Worm (Caenorhabditis elegans) whole organism, L3 larva: ENCODE data around the gene elo-2.

ENCODE experiments used
- ZK546.5 ChIP-seq: sonication (generic microtip); optimal IDR thresholded peaks from 2 replicates; lab custom pipeline; 2017; ENCODE audit warnings: missing biosample characterization, missing genetic modification characterization
- aly-2 ChIP-seq: fragments of 150-350 bp; optimal IDR thresholded peaks from 2 replicates; lab custom pipeline; 2014; ENCODE audit warnings: missing biosample characterization, missing genetic modification characterization
- ceh-16 ChIP-seq: sonication (generic microtip); optimal IDR thresholded peaks from 2 replicates; lab custom pipeline; 2017; ENCODE audit warnings: missing biosample characterization, missing genetic modification characterization
- ceh-28 ChIP-seq: fragments of 150-350 bp; optimal IDR thresholded peaks from 2 replicates; lab custom pipeline; 2014; ENCODE audit warnings: missing biosample characterization, missing genetic modification reagents, missing genetic modification characterization
- ceh-82 ChIP-seq: fragments of 150-350 bp; optimal IDR thresholded peaks from 2 replicates; lab custom pipeline; 2014; ENCODE audit warnings: missing biosample characterization, missing genetic modification characterization
- daf-12 ChIP-seq: fragments of 150-350 bp; optimal IDR thresholded peaks from 2 replicates; lab custom pipeline; 2014; ENCODE audit warnings: missing biosample characterization, missing genetic modification reagents, missing genetic modification characterization
- egl-27 ChIP-seq: sonication (generic microtip); optimal IDR thresholded peaks from 4 replicates; lab custom pipeline; 2017; ENCODE audit warnings: missing biosample characterization, missing genetic modification reagents, missing genetic modification characterization
- elt-2 ChIP-seq: sonication (generic microtip); optimal IDR thresholded peaks from 2 replicates; lab custom pipeline; 2016; ENCODE audit warnings: missing genetic modification reagents, mild to moderate bottlenecking, missing genetic modification characterization, missing compliant biosample characterization
- eor-1 ChIP-seq, 2 experiments: fragments of 150-350 bp; optimal IDR thresholded peaks; 2 replicates each; lab custom pipeline; 2014 to 2018; ENCODE audit warnings: missing biosample characterization in 2 of 2, missing genetic modification characterization in 2 of 2
- fkh-10 ChIP-seq: sonication (generic microtip); optimal IDR thresholded peaks from 2 replicates; lab custom pipeline; 2017; ENCODE audit warnings: missing biosample characterization, missing genetic modification reagents, missing genetic modification characterization
- fkh-2 ChIP-seq: fragments of 150-350 bp; optimal IDR thresholded peaks from 2 replicates; lab custom pipeline; 2014; ENCODE audit warnings: missing biosample characterization, missing genetic modification reagents, missing genetic modification characterization
- fos-1 ChIP-seq: fragments of 150-350 bp; optimal IDR thresholded peaks from 2 replicates; lab custom pipeline; 2014; ENCODE audit warnings: missing biosample characterization, missing genetic modification characterization
- hmg-11 ChIP-seq: sonication (generic microtip); optimal IDR thresholded peaks from 2 replicates; lab custom pipeline; 2016; ENCODE audit warnings: missing genetic modification characterization, missing compliant biosample characterization
- lin-15B ChIP-seq: fragments of 150-350 bp; optimal IDR thresholded peaks from 2 replicates; lab custom pipeline; 2014; ENCODE audit warnings: missing biosample characterization, missing genetic modification characterization
- lin-39 ChIP-seq: fragments of 150-350 bp; optimal IDR thresholded peaks from 2 replicates; lab custom pipeline; 2018; ENCODE audit warnings: missing biosample characterization, missing genetic modification reagents, missing genetic modification characterization
- mdl-1 ChIP-seq: fragments of 150-350 bp; optimal IDR thresholded peaks from 2 replicates; lab custom pipeline; 2014; ENCODE audit warnings: missing biosample characterization, missing genetic modification characterization
- mml-1 ChIP-seq: fragments of 150-350 bp; sonication (generic microtip); optimal IDR thresholded peaks from 3 replicates; lab custom pipeline; 2014; ENCODE audit warnings: missing biosample characterization, missing genetic modification characterization
- nfya-1 ChIP-seq: sonication (generic microtip); optimal IDR thresholded peaks from 2 replicates; lab custom pipeline; 2017; ENCODE audit warnings: missing genetic modification characterization, mild to moderate bottlenecking, missing compliant biosample characterization, antibody characterized with exemption, moderate library complexity; ENCODE audit not compliant: insufficient read depth
- nhr-11 ChIP-seq: fragments of 150-350 bp; optimal IDR thresholded peaks from 2 replicates; lab custom pipeline; 2014; ENCODE audit warnings: missing biosample characterization, missing genetic modification characterization
- nhr-12 ChIP-seq: fragments of 150-350 bp; optimal IDR thresholded peaks from 2 replicates; lab custom pipeline; 2014; ENCODE audit warnings: missing biosample characterization, missing genetic modification characterization
- nhr-23 ChIP-seq: fragments of 150-350 bp; optimal IDR thresholded peaks from 2 replicates; lab custom pipeline; 2014; ENCODE audit warnings: missing biosample characterization, missing genetic modification reagents, missing genetic modification characterization
- nhr-25 ChIP-seq: sonication (generic microtip); optimal IDR thresholded peaks from 2 replicates; lab custom pipeline; 2017; ENCODE audit warnings: missing biosample characterization, missing genetic modification characterization
- nhr-28 ChIP-seq: fragments of 150-350 bp; optimal IDR thresholded peaks from 2 replicates; lab custom pipeline; 2014; ENCODE audit warnings: missing biosample characterization, missing genetic modification characterization
- nhr-43 ChIP-seq: sonication (generic microtip); optimal IDR thresholded peaks from 2 replicates; lab custom pipeline; 2016; ENCODE audit warnings: mild to moderate bottlenecking, missing genetic modification characterization, missing compliant biosample characterization; ENCODE audit not compliant: poor library complexity, severe bottlenecking
- nhr-67 ChIP-seq: fragments of 150-350 bp; optimal IDR thresholded peaks from 2 replicates; lab custom pipeline; 2014; ENCODE audit warnings: missing biosample characterization, missing genetic modification characterization
- nhr-76 ChIP-seq: fragments of 150-350 bp; sonication (generic microtip); optimal IDR thresholded peaks from 5 replicates; lab custom pipeline; 2014; ENCODE audit warnings: missing biosample characterization, missing genetic modification characterization
- nhr-77 ChIP-seq: fragments of 150-350 bp; optimal IDR thresholded peaks from 2 replicates; lab custom pipeline; 2014; ENCODE audit warnings: missing biosample characterization, missing genetic modification characterization
- pha-4 ChIP-seq: fragments of 150-350 bp; optimal IDR thresholded peaks from 2 replicates; lab custom pipeline; 2014; ENCODE audit warnings: missing biosample characterization, missing genetic modification reagents, missing genetic modification characterization
- pqm-1 ChIP-seq: fragments of 150-350 bp; optimal IDR thresholded peaks from 2 replicates; lab custom pipeline; 2017; ENCODE audit warnings: missing biosample characterization, missing genetic modification characterization, inconsistent platforms
- sea-2 ChIP-seq: fragments of 150-350 bp; sonication (generic microtip); optimal IDR thresholded peaks from 4 replicates; lab custom pipeline; 2014; ENCODE audit warnings: missing biosample characterization, missing genetic modification reagents, missing genetic modification characterization
- skn-1 ChIP-seq: fragments of 150-350 bp; optimal IDR thresholded peaks from 2 replicates; lab custom pipeline; 2014; ENCODE audit warnings: missing biosample characterization, missing genetic modification characterization
- snpc-4 ChIP-seq: fragments of 150-350 bp; optimal IDR thresholded peaks from 2 replicates; lab custom pipeline; 2014; ENCODE audit warnings: missing biosample characterization, missing genetic modification characterization
- tbx-2 ChIP-seq: sonication (generic microtip); optimal IDR thresholded peaks from 2 replicates; lab custom pipeline; 2016; ENCODE audit warnings: mild to moderate bottlenecking, missing genetic modification characterization, missing compliant biosample characterization
- unc-62 ChIP-seq: fragments of 150-350 bp; sonication (generic microtip); optimal IDR thresholded peaks from 4 replicates; lab custom pipeline; 2014; ENCODE audit warnings: missing biosample characterization, missing genetic modification reagents, missing genetic modification characterization
- zag-1 ChIP-seq: fragments of 150-350 bp; optimal IDR thresholded peaks from 2 replicates; lab custom pipeline; 2014; ENCODE audit warnings: missing biosample characterization, missing genetic modification characterization
- ztf-11 ChIP-seq: fragments of 150-350 bp; optimal IDR thresholded peaks from 2 replicates; lab custom pipeline; 2014; ENCODE audit warnings: missing biosample characterization, missing genetic modification characterization
- ztf-4 ChIP-seq: fragments of 150-350 bp; optimal IDR thresholded peaks from 2 replicates; lab custom pipeline; 2014; ENCODE audit warnings: missing biosample characterization, missing genetic modification characterization

The elo-2 gene

ce11 chrIV:17465886-17466285 is 1.3 kb downstream of the elo-2 start, which contains the start of gene F11E6.6:
Gene F11E6.6 (minus strand): TSS chrIV:17465986.
- TF ChIP-seq fkh-2 (tag; lab: Kevin White, UChicago) = no peak
- TF ChIP-seq skn-1 = no peak
- peak; percentile 38 for TF ChIP-seq elt-2
- no peak for TF ChIP-seq nhr-12
- TF ChIP-seq pqm-1 (tag; lab: Kevin White, UChicago) = peak; percentile 21
- no peak for TF ChIP-seq tbx-2 (tag; lab: Kevin White, UChicago)
- TF ChIP-seq sea-2 (GFP tag; lab: Kevin White, UChicago) = no peak
- TF ChIP-seq mdl-1 (tag; lab: Kevin White, UChicago) = no peak
- no peak for TF ChIP-seq nhr-67 (tag; lab: Kevin White, UChicago)
- TF ChIP-seq pha-4 (tag; lab: Kevin White, UChicago) = peak; percentile 27
- no peak for TF ChIP-seq nhr-76 (tag; lab: Kevin White, UChicago)

- TF ChIP-seq ztf-11 (tag; lab: Kevin White, UChicago) (no peak), ceh-82 (no peak), pqm-1 (tag; lab: Kevin White, UChicago) (no peak), hmg-11 (tag; lab: Kevin White, UChicago) (no peak), ceh-28 (tag; lab: Kevin White, UChicago) (no peak)
These were observed 4.0 kb downstream of the elo-2 start, which contains the start of gene F11E6.10 for ce11 chrIV:17463108-17463608. Gene F11E6.10 (minus strand): TSS chrIV:17463158.

- TF ChIP-seq tbx-2 (tag; lab: Kevin White, UChicago) (no peak), elt-2 (peak; percentile 36), lin-39 (tag; lab: Kevin White, UChicago) (peak; percentile 45), unc-62 (no peak), lin-15B (peak; percentile 27), pha-4 (tag; lab: Kevin White, UChicago) (peak; percentile 92), nfya-1 (tag; lab: Kevin White, UChicago) (peak; percentile 65), nhr-23 (tag; lab: Kevin White, UChicago) (peak; percentile 18), egl-27 (tag; lab: Kevin White, UChicago) (no peak), nhr-25 (tag; lab: Kevin White, UChicago) (peak; percentile 10)
These were observed 5.9 kb downstream of the elo-2 start, which contains the start of gene rif-1.1 for ce11 chrIV:17461222-17461707. Gene rif-1.1 (minus strand): TSS chrIV:17461272.

ce11 chrIV:17453996-17454395 is 13.2 kb downstream of the elo-2 start:
- TF ChIP-seq fkh-10 (GFP tag; lab: Kevin White, UChicago) (no peak), lin-15B (no peak), fos-1 (tag; lab: Kevin White, UChicago) (no peak), mdl-1 (tag; lab: Kevin White, UChicago) (no peak), nhr-43 (tag; lab: Kevin White, UChicago) (no peak), mml-1 (no peak), ceh-16 (tag; lab: Kevin White, UChicago) (no peak), nhr-77 (tag; lab: Kevin White, UChicago) (no peak), eor-1 (tag; optimal IDR thresholded peaks at IDR 0.05; lab: Kevin White, UChicago) (no peak), daf-12 (tag; lab: Kevin White, UChicago) (no peak), nhr-11 (tag; lab: Kevin White, UChicago) (no peak), nhr-28 (no peak)

- TF ChIP-seq lin-39 (tag; lab: Kevin White, UChicago) (no peak), zag-1 (tag; lab: Kevin White, UChicago) (no peak), ZK546.5 (tag; lab: Kevin White, UChicago) (no peak), aly-2 (tag; lab: Kevin White, UChicago) (no peak), ceh-28 (tag; lab: Kevin White, UChicago) (no peak), nhr-23 (tag; lab: Kevin White, UChicago) (no peak), pha-4 (tag; lab: Kevin White, UChicago) (no peak), snpc-4 (no peak), mdl-1 (tag; lab: Kevin White, UChicago) (no peak), nhr-25 (tag; lab: Kevin White, UChicago) (no peak), hmg-11 (tag; lab: Kevin White, UChicago) (no peak), eor-1 (tag; optimal IDR thresholded peaks at IDR 0.05; lab: Kevin White, UChicago) (no peak), ztf-4 (tag; lab: Kevin White, UChicago) (no peak), tbx-2 (tag; lab: Kevin White, UChicago) (no peak), fkh-2 (tag; lab: Kevin White, UChicago) (no peak)
- TF ChIP-seq, all 47 proteins: peak for 0
These were observed 14.0 kb downstream of the elo-2 start for ce11 chrIV:17453200-17453599.
